Fruit fly (Drosophila melanogaster) whole organism, embryonic: ENCODE results near the gene Or67d.
A peak's percentile ranks its signal among the peaks of the same experiment; 100 is the strongest.

Source experiments
- Atf3 ChIP-seq: fragments of 200-800 bp; sonication (Bioruptor generic); optimal IDR thresholded peaks from 3 replicates; lab custom pipeline; 2016; ENCODE audit warnings: missing biosample characterization, missing genetic modification characterization
- Bteb2 ChIP-seq: fragments of 200-800 bp; sonication (Bioruptor generic); optimal IDR thresholded peaks from 2 replicates; lab custom pipeline; 2016; ENCODE audit warnings: missing biosample characterization, missing genetic modification characterization
- CG10565 ChIP-seq: fragments of 200-800 bp; sonication (Bioruptor generic); optimal IDR thresholded peaks from 3 replicates; lab custom pipeline; 2016; ENCODE audit warnings: missing biosample characterization, mild to moderate bottlenecking, missing genetic modification characterization
- CG12744 ChIP-seq: fragments of 200-800 bp; sonication (Bioruptor generic); optimal IDR thresholded peaks from 2 replicates; lab custom pipeline; 2016; ENCODE audit warnings: missing biosample characterization, missing genetic modification characterization
- CG13624 ChIP-seq: fragments of 200-800 bp; sonication (Bioruptor generic); optimal IDR thresholded peaks from 2 replicates; lab custom pipeline; 2016; ENCODE audit warnings: missing biosample characterization, missing genetic modification characterization
- CG14050 ChIP-seq: fragments of 200-800 bp; sonication (Bioruptor generic); IDR thresholded peaks from 3 replicates; pipeline ENCODE4 v1.3.6; 2022; ENCODE audit warnings: missing biosample characterization, missing genetic modification characterization
- CG14860 ChIP-seq: fragments of 200-800 bp; sonication (Bioruptor generic); IDR thresholded peaks from 3 replicates; pipeline ENCODE4 v1.3.6; 2022; ENCODE audit warnings: missing biosample characterization, missing genetic modification characterization; ENCODE audit not compliant: partially characterized antibody
- CG16863 ChIP-seq: fragments of 200-800 bp; sonication (Bioruptor generic); optimal IDR thresholded peaks from 3 replicates; lab custom pipeline; 2016; ENCODE audit warnings: missing biosample characterization, missing genetic modification characterization
- CG17612 ChIP-seq: fragments of 200-800 bp; sonication (Bioruptor generic); IDR thresholded peaks from 2 replicates; pipeline ENCODE4 v1.3.6; 2022; ENCODE audit warnings: missing biosample characterization, missing genetic modification characterization
- CG2199 ChIP-seq: fragments of 200-800 bp; sonication (Bioruptor generic); IDR thresholded peaks from 3 replicates; pipeline ENCODE4 v1.3.6; 2022; ENCODE audit warnings: missing biosample characterization, missing genetic modification characterization
- CG30431 ChIP-seq: fragments of 200-800 bp; sonication (Bioruptor generic); optimal IDR thresholded peaks from 2 replicates; lab custom pipeline; 2017; ENCODE audit warnings: missing biosample characterization, missing genetic modification characterization
- CG31365 ChIP-seq: fragments of 200-800 bp; sonication (Bioruptor generic); optimal IDR thresholded peaks from 2 replicates; lab custom pipeline; 2018; ENCODE audit warnings: missing biosample characterization, mild to moderate bottlenecking, missing genetic modification characterization
- CG4730 ChIP-seq: fragments of 200-800 bp; sonication (Bioruptor generic); IDR thresholded peaks from 2 replicates; pipeline ENCODE4 v1.3.6; 2022; ENCODE audit warnings: missing biosample characterization, missing genetic modification characterization
- CG6765 ChIP-seq: fragments of 200-800 bp; sonication (Bioruptor generic); optimal IDR thresholded peaks from 3 replicates; lab custom pipeline; 2017; ENCODE audit warnings: missing biosample characterization, mild to moderate bottlenecking, missing genetic modification characterization
- CG7271 ChIP-seq: fragments of 200-800 bp; sonication (Bioruptor generic); optimal IDR thresholded peaks from 2 replicates; lab custom pipeline; 2018; ENCODE audit warnings: missing biosample characterization, mild to moderate bottlenecking, missing genetic modification characterization, moderate library complexity
- CG8089 ChIP-seq: fragments of 200-800 bp; sonication (Bioruptor generic); optimal IDR thresholded peaks from 3 replicates; lab custom pipeline; 2016; ENCODE audit warnings: missing biosample characterization, missing genetic modification characterization
- CG8281 ChIP-seq: fragments of 200-800 bp; sonication (Bioruptor generic); optimal IDR thresholded peaks from 2 replicates; lab custom pipeline; 2018; ENCODE audit warnings: missing biosample characterization, mild to moderate bottlenecking, missing genetic modification characterization, moderate library complexity
- CG8290 ChIP-seq, 3 experiments: fragments of 200-800 bp; sonication (Bioruptor generic); optimal IDR thresholded peaks; 2 replicates each; lab custom pipeline; 2016 to 2019; ENCODE audit warnings: missing biosample characterization in 3 of 3, missing genetic modification characterization in 3 of 3, mild to moderate bottlenecking in 2 of 3, moderate library complexity in 1 of 3
- CG8765 ChIP-seq: fragments of 200-800 bp; sonication (Bioruptor generic); IDR thresholded peaks from 2 replicates; pipeline ENCODE4 v1.3.6; 2022; ENCODE audit warnings: missing biosample characterization, missing genetic modification characterization
- CG9215 ChIP-seq: fragments of 200-800 bp; sonication (Bioruptor generic); IDR thresholded peaks from 2 replicates; pipeline ENCODE4 v1.3.6; 2022; ENCODE audit warnings: missing biosample characterization, missing genetic modification characterization
- D19A ChIP-seq: fragments of 200-800 bp; optimal IDR thresholded peaks from 3 replicates; lab custom pipeline; 2019; ENCODE audit warnings: missing biosample characterization, mild to moderate bottlenecking, missing genetic modification characterization, moderate library complexity
- Dek ChIP-seq: fragments of 200-800 bp; sonication (Bioruptor generic); optimal IDR thresholded peaks from 3 replicates; lab custom pipeline; 2019; ENCODE audit warnings: missing biosample characterization, mild to moderate bottlenecking, missing genetic modification characterization, moderate library complexity
- Fer3 ChIP-seq: fragments of 200-800 bp; sonication (Bioruptor generic); optimal IDR thresholded peaks from 2 replicates; lab custom pipeline; 2018; ENCODE audit warnings: missing biosample characterization, mild to moderate bottlenecking, missing genetic modification characterization, moderate library complexity
- HLH4C ChIP-seq: fragments of 200-800 bp; sonication (Bioruptor generic); IDR thresholded peaks from 3 replicates; pipeline ENCODE4 v1.3.6; 2022; ENCODE audit warnings: missing biosample characterization, missing genetic modification characterization; ENCODE audit not compliant: partially characterized antibody
- Hmr ChIP-seq: fragments of 200-800 bp; sonication (Bioruptor generic); optimal IDR thresholded peaks from 3 replicates; lab custom pipeline; 2017; ENCODE audit warnings: mild to moderate bottlenecking, missing biosample characterization, missing genetic modification reagents, missing genetic modification characterization
- Hr39 ChIP-seq: fragments of >200 bp; optimal IDR thresholded peaks from 2 replicates; lab custom pipeline; 2017
- Jarid2 ChIP-seq: fragments of 200-800 bp; sonication (Bioruptor generic); optimal IDR thresholded peaks from 3 replicates; lab custom pipeline; 2017; ENCODE audit warnings: mild to moderate bottlenecking, missing biosample characterization, missing genetic modification reagents, missing genetic modification characterization
- NK7.1 ChIP-seq: fragments of 200-800 bp; sonication (Bioruptor generic); optimal IDR thresholded peaks from 3 replicates; lab custom pipeline; 2016; ENCODE audit warnings: missing biosample characterization, missing genetic modification characterization
- Nf-YB ChIP-seq: fragments of 200-800 bp; sonication (Bioruptor generic); optimal IDR thresholded peaks from 3 replicates; lab custom pipeline; 2019; ENCODE audit warnings: missing biosample characterization, mild to moderate bottlenecking, missing genetic modification characterization, moderate library complexity
- Oaz ChIP-seq: fragments of 200-800 bp; sonication (Bioruptor generic); IDR thresholded peaks from 2 replicates; pipeline ENCODE4 v1.3.6; 2022; ENCODE audit warnings: missing biosample characterization, missing genetic modification characterization
- Opbp ChIP-seq: fragments of 200-800 bp; sonication (Bioruptor generic); IDR thresholded peaks from 3 replicates; pipeline ENCODE4 v1.3.6; 2022; ENCODE audit warnings: missing biosample characterization, missing genetic modification characterization; ENCODE audit not compliant: partially characterized antibody
- ac ChIP-seq: fragments of 200-800 bp; sonication (Bioruptor generic); optimal IDR thresholded peaks from 3 replicates; lab custom pipeline; 2017; ENCODE audit warnings: missing biosample characterization, mild to moderate bottlenecking, missing genetic modification characterization
- ara ChIP-seq: fragments of 200-800 bp; sonication (Bioruptor generic); IDR thresholded peaks from 2 replicates; pipeline ENCODE4 v1.3.6; 2022; ENCODE audit warnings: missing biosample characterization, missing genetic modification characterization
- cas ChIP-seq: fragments of 200-800 bp; sonication (Bioruptor generic); IDR thresholded peaks from 2 replicates; pipeline ENCODE4 v1.3.6; 2022; ENCODE audit warnings: missing biosample characterization, missing genetic modification characterization
- cg ChIP-seq: fragments of 200-800 bp; sonication (Bioruptor generic); optimal IDR thresholded peaks from 3 replicates; lab custom pipeline; 2019; ENCODE audit warnings: missing biosample characterization, mild to moderate bottlenecking, missing genetic modification characterization, moderate library complexity
- ci ChIP-seq: fragments of 200-800 bp; sonication (Bioruptor generic); IDR thresholded peaks from 3 replicates; pipeline ENCODE4 v1.3.6; 2022; ENCODE audit warnings: missing biosample characterization, missing genetic modification characterization
- dpn ChIP-seq, 2 experiments: fragments of 200-800 bp; sonication (Bioruptor generic); optimal IDR thresholded peaks; 3 replicates each; lab custom pipeline; 2016; ENCODE audit warnings: missing biosample characterization in 2 of 2, missing genetic modification characterization in 2 of 2
- emc ChIP-seq: fragments of 200-800 bp; sonication (Bioruptor generic); optimal IDR thresholded peaks from 2 replicates; lab custom pipeline; 2016; ENCODE audit warnings: missing biosample characterization, missing genetic modification characterization
- fd3F ChIP-seq: fragments of 200-800 bp; sonication (Bioruptor generic); optimal IDR thresholded peaks from 2 replicates; lab custom pipeline; 2018; ENCODE audit warnings: missing biosample characterization, mild to moderate bottlenecking, missing genetic modification characterization, moderate library complexity
- gcm ChIP-seq: fragments of 200-800 bp; sonication (Bioruptor generic); optimal IDR thresholded peaks from 2 replicates; lab custom pipeline; 2019; ENCODE audit warnings: missing biosample characterization, mild to moderate bottlenecking, missing genetic modification characterization, moderate library complexity
- gem ChIP-seq: fragments of 200-800 bp; sonication (Bioruptor generic); optimal IDR thresholded peaks from 2 replicates; lab custom pipeline; 2019; ENCODE audit warnings: missing biosample characterization, mild to moderate bottlenecking, missing genetic modification characterization, moderate library complexity
- gsb ChIP-seq: fragments of 200-800 bp; sonication (Bioruptor generic); IDR thresholded peaks from 2 replicates; pipeline ENCODE4 v1.3.6; 2022; ENCODE audit warnings: missing biosample characterization, missing genetic modification characterization
- ham ChIP-seq: fragments of 200-800 bp; sonication (Bioruptor generic); IDR thresholded peaks from 2 replicates; pipeline ENCODE4 v1.3.6; 2022; ENCODE audit warnings: missing biosample characterization, missing genetic modification characterization
- knrl ChIP-seq: fragments of 200-800 bp; sonication (Bioruptor generic); IDR thresholded peaks from 3 replicates; pipeline ENCODE4 v1.3.6; 2022; ENCODE audit warnings: missing biosample characterization, missing genetic modification characterization; ENCODE audit not compliant: partially characterized antibody
- lilli ChIP-seq: fragments of 200-800 bp; sonication (Bioruptor generic); optimal IDR thresholded peaks from 3 replicates; lab custom pipeline; 2016; ENCODE audit warnings: missing biosample characterization, missing genetic modification characterization
- oc ChIP-seq: fragments of 200-800 bp; sonication (Bioruptor generic); optimal IDR thresholded peaks from 2 replicates; lab custom pipeline; 2018; ENCODE audit warnings: missing biosample characterization, mild to moderate bottlenecking, missing genetic modification characterization, moderate library complexity
- phol ChIP-seq: fragments of 200-800 bp; sonication (Bioruptor generic); optimal IDR thresholded peaks from 3 replicates; lab custom pipeline; 2018; ENCODE audit warnings: missing biosample characterization, mild to moderate bottlenecking, missing genetic modification characterization, moderate library complexity
- slou ChIP-seq: fragments of 200-800 bp; sonication (Bioruptor generic); optimal IDR thresholded peaks from 3 replicates; lab custom pipeline; 2016; ENCODE audit warnings: missing biosample characterization, missing genetic modification characterization
- sna ChIP-seq: fragments of 200-800 bp; sonication (Bioruptor generic); IDR thresholded peaks from 2 replicates; pipeline ENCODE4 v1.3.6; 2022; ENCODE audit warnings: missing biosample characterization, missing genetic modification characterization; ENCODE audit not compliant: partially characterized antibody
- tna ChIP-seq: fragments of 200-800 bp; sonication (Bioruptor generic); IDR thresholded peaks from 2 replicates; pipeline ENCODE4 v1.3.6; 2022; ENCODE audit warnings: missing biosample characterization, missing genetic modification characterization; ENCODE audit not compliant: partially characterized antibody
- wor ChIP-seq: fragments of 200-800 bp; sonication (Bioruptor generic); IDR thresholded peaks from 2 replicates; pipeline ENCODE4 v1.3.6; 2022; ENCODE audit warnings: missing biosample characterization, missing genetic modification characterization

The Or67d gene

dm6 chr3L:10281802-10282201 lies 8.8 kb downstream of the Or67d start (continued):
- TF ChIP-seq HLH4C: 0 out of 3 replicates have a peak, but pooled peaks have one; percentile 11
- TF ChIP-seq dpn (GFP tag; optimal IDR thresholded peaks at IDR 0.05; lab: Kevin White, UChicago): no peak
- no peak for TF ChIP-seq sna (GFP tag; lab: Robert Waterston, UW)
- TF ChIP-seq wor (GFP tag; lab: Robert Waterston, UW): no peak
- peak; percentile 34; the same call in 1 of the 2 replicates for TF ChIP-seq CG8765 (GFP tag; lab: Robert Waterston, UW)
- TF ChIP-seq CG8290 (GFP tag; optimal IDR thresholded peaks at IDR 0.05; lab: Kevin White, UChicago): peak; percentile 39
- TF ChIP-seq CG8290 (tag; optimal IDR thresholded peaks at IDR 0.05; lab: Kevin White, UChicago): no peak
- TF ChIP-seq Dek: no peak
- peak; percentile 49 for TF ChIP-seq CG31365
- no peak for TF ChIP-seq Atf3 (GFP tag; lab: Kevin White, UChicago)
- TF ChIP-seq CG13624 (GFP tag; lab: Kevin White, UChicago): no peak
- no peak for TF ChIP-seq Bteb2 (GFP tag; lab: Kevin White, UChicago)
- peak; percentile 74; the same call in 1 of the 3 replicates for TF ChIP-seq CG2199 (GFP tag; lab: Robert Waterston, UW)
- no peak for TF ChIP-seq CG16863 (GFP tag; lab: Kevin White, UChicago)
- TF ChIP-seq gcm (GFP tag; lab: Kevin White, UChicago): no peak
- TF ChIP-seq ham (GFP tag; lab: Robert Waterston, UW): no peak
- no peak for TF ChIP-seq Oaz
- no peak for TF ChIP-seq emc (GFP tag; lab: Kevin White, UChicago)
- TF ChIP-seq CG12744 (GFP tag; lab: Kevin White, UChicago): no peak
- no peak for TF ChIP-seq oc (tag; lab: Kevin White, UChicago)
- TF ChIP-seq CG7271 (tag; lab: Kevin White, UChicago): peak; percentile 20
- no peak for TF ChIP-seq CG17612
- TF ChIP-seq Hr39: no peak
- no peak for TF ChIP-seq CG4730 (GFP tag; lab: Robert Waterston, UW)
- no peak for TF ChIP-seq ci (GFP tag; lab: Robert Waterston, UW)
- no peak for TF ChIP-seq CG9215 (GFP tag; lab: Robert Waterston, UW)
- TF ChIP-seq gem (tag; lab: Kevin White, UChicago): no peak
- TF ChIP-seq cg (GFP tag; lab: Kevin White, UChicago): no peak
- no peak for TF ChIP-seq NK7.1 (GFP tag; lab: Kevin White, UChicago)
- TF ChIP-seq CG8089: no peak
- TF ChIP-seq D19A (tag; lab: Kevin White, UChicago): no peak
- no peak for TF ChIP-seq tna
- no peak for TF ChIP-seq CG14050
- no peak for TF ChIP-seq lilli (GFP tag; lab: Kevin White, UChicago)
- TF ChIP-seq CG14860: no peak
- TF ChIP-seq ac: peak; percentile 25
- no peak for TF ChIP-seq phol (tag; lab: Kevin White, UChicago)
- TF ChIP-seq Hmr: no peak
- TF ChIP-seq CG10565 (GFP tag; lab: Kevin White, UChicago): no peak
- TF ChIP-seq CG6765 (GFP tag; lab: Kevin White, UChicago): no peak
- no peak for TF ChIP-seq Fer3 (tag; lab: Kevin White, UChicago)
- TF ChIP-seq ara (GFP tag; lab: Robert Waterston, UW): 0 out of 2 replicates have a peak, but pooled peaks have one; percentile 27
- TF ChIP-seq gsb: no peak
- no peak for TF ChIP-seq CG30431 (GFP tag; lab: Kevin White, UChicago)
- TF ChIP-seq Jarid2: peak; percentile 36
- no peak for TF ChIP-seq knrl
- peak; percentile 80 for TF ChIP-seq Nf-YB (GFP tag; lab: Kevin White, UChicago)
- TF ChIP-seq cas (GFP tag; lab: Robert Waterston, UW): no peak
- no peak for TF ChIP-seq CG8281 (tag; lab: Kevin White, UChicago)
- no peak for TF ChIP-seq Opbp
- no peak for TF ChIP-seq slou (GFP tag; lab: Kevin White, UChicago)
- no peak for TF ChIP-seq fd3F
